Worm (Caenorhabditis elegans) whole organism, midembryonic: ENCODE results near the gene cls-2.

Source experiments
- T22C8.4 ChIP-seq: fragments of 200-800 bp; sonication (Bioruptor generic); IDR thresholded peaks from 2 replicates; pipeline ENCODE4 v1.3.6; 2022; ENCODE audit warnings: missing genetic modification characterization, missing compliant biosample characterization
- cog-1 ChIP-seq: sonication (generic microtip); optimal IDR thresholded peaks from 2 replicates; lab custom pipeline; 2016; ENCODE audit warnings: missing genetic modification characterization, missing compliant biosample characterization
- flt-1 ChIP-seq: fragments of 200-800 bp; sonication (Bioruptor generic); IDR thresholded peaks from 2 replicates; pipeline ENCODE4 v1.3.6; 2022; ENCODE audit warnings: missing genetic modification characterization, missing compliant biosample characterization
- klf-2 ChIP-seq: fragments of 200-800 bp; sonication (Bioruptor generic); conservative IDR thresholded peaks from 2 replicates; pipeline ENCODE4 v1.3.6; 2022; ENCODE audit warnings: missing genetic modification reagents, missing genetic modification characterization, missing compliant biosample characterization
- med-1 ChIP-seq: sonication (generic microtip); optimal IDR thresholded peaks from 2 replicates; lab custom pipeline; 2017; ENCODE audit warnings: missing genetic modification characterization, mild to moderate bottlenecking, missing compliant biosample characterization, antibody characterized with exemption, missing genetic modification reagents; ENCODE audit not compliant: insufficient read depth
- ref-1 ChIP-seq: fragments of 200-800 bp; sonication (Bioruptor generic); conservative IDR thresholded peaks from 2 replicates; pipeline ENCODE4 v1.3.6; 2022; ENCODE audit warnings: missing genetic modification reagents, missing genetic modification characterization, missing compliant biosample characterization
- tab-1 ChIP-seq: fragments of 200-800 bp; sonication (Bioruptor generic); IDR thresholded peaks from 2 replicates; pipeline ENCODE4 v1.3.6; 2022; ENCODE audit warnings: missing genetic modification characterization, missing compliant biosample characterization
- ztf-23 ChIP-seq: fragments of 200-800 bp; sonication (Bioruptor generic); IDR thresholded peaks from 2 replicates; pipeline ENCODE4 v1.3.6; 2022; ENCODE audit warnings: missing genetic modification reagents, missing genetic modification characterization, missing compliant biosample characterization
- ztf-29 ChIP-seq: fragments of 200-800 bp; sonication (Bioruptor generic); IDR thresholded peaks from 2 replicates; pipeline ENCODE4 v1.3.6; 2022; ENCODE audit warnings: missing genetic modification reagents, missing genetic modification characterization, missing compliant biosample characterization

The cls-2 gene

ce11 chrIII:9103643-9104042 is 48.8 kb downstream of the cls-2 start, which contains the start of gene dos-1:
dos-1 (plus strand) TSS chrIII:9103943.
- TF ChIP-seq tab-1 (GFP tag; lab: Robert Waterston, UW) (no peak), ztf-23 (GFP tag; lab: Robert Waterston, UW) (no peak), T22C8.4 (GFP tag; lab: Robert Waterston, UW) (no peak), med-1 (no peak), ref-1 (GFP tag; lab: Robert Waterston, UW) (no peak), flt-1 (GFP tag; lab: Robert Waterston, UW) (no peak), cog-1 (tag; lab: Kevin White, UChicago) (no peak), ztf-29 (GFP tag; lab: Robert Waterston, UW) (no peak)

- peak; percentile 62 for TF ChIP-seq ref-1 (GFP tag; lab: Robert Waterston, UW)
- peak; percentile 40; the same call in 1 of the 2 replicates for TF ChIP-seq ztf-29 (GFP tag; lab: Robert Waterston, UW)
- peak; percentile 81 for TF ChIP-seq ztf-23 (GFP tag; lab: Robert Waterston, UW)
- TF ChIP-seq cog-1 (tag; lab: Kevin White, UChicago): no peak
- TF ChIP-seq klf-2 (GFP tag; lab: Robert Waterston, UW): 0 out of 2 replicates have a peak, but pooled peaks have one; percentile 59
- no peak for TF ChIP-seq med-1
- peak; percentile 87 for TF ChIP-seq tab-1 (GFP tag; lab: Robert Waterston, UW)
- peak; percentile 92 for TF ChIP-seq flt-1 (GFP tag; lab: Robert Waterston, UW)
- peak; percentile 72 for TF ChIP-seq T22C8.4 (GFP tag; lab: Robert Waterston, UW)
Observed at ce11 chrIII:9104060-9104459, 49.2 kb downstream of the cls-2 start.

ce11 chrIII:9105653-9106052 is 50.8 kb downstream of the cls-2 start:
- TF ChIP-seq ref-1 (GFP tag; lab: Robert Waterston, UW): no peak
